Worm (Caenorhabditis elegans) whole organism, L1 larva: ENCODE results near the gene sds-22.

Source experiments
- nhr-237 ChIP-seq: fragments of 150-350 bp; optimal IDR thresholded peaks from 2 replicates; lab custom pipeline; 2014; ENCODE audit warnings: missing biosample characterization, missing genetic modification characterization
- nhr-28 ChIP-seq: fragments of 150-350 bp; optimal IDR thresholded peaks from 2 replicates; lab custom pipeline; 2014; ENCODE audit warnings: missing biosample characterization, missing genetic modification characterization
- sox-4 ChIP-seq: sonication (generic microtip); optimal IDR thresholded peaks from 2 replicates; lab custom pipeline; 2016; ENCODE audit warnings: missing genetic modification characterization, missing compliant biosample characterization

DNA sequence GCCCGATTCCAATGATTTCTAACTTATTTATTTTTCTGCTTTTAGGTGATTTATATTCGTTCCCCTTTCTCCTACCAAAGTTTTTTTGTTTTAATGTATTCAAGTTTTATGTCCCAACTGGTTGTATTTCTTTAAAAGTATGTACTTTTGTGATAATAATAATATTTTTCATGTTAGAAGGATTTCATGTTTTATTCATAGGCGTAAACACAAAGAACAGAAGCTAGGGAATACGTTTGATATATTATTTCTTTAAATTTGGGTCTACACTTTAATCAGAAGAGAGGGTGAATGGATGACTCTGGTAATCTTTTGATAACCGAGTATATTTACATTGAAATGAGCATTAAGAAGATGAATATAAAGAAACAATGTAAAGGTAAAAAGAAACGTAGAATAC lies 7.9 kb downstream of the sds-22 start:
- no peak for TF ChIP-seq nhr-237
- TF ChIP-seq sox-4: no peak
- no peak for TF ChIP-seq nhr-28 (tag; lab: Kevin White, UChicago)
